Worm (Caenorhabditis elegans) whole organism, young adult: Measurements from ENCODE around the gene srh-209.

Experiments used
- C06A6.2 ChIP-seq: fragments of 200-800 bp; sonication (Bioruptor generic); conservative IDR thresholded peaks from 2 replicates; pipeline ENCODE4 v1.3.6; 2022; ENCODE audit warnings: missing genetic modification characterization, missing compliant biosample characterization
- C17E4.6 ChIP-seq: fragments of 200-800 bp; sonication (Bioruptor generic); IDR thresholded peaks from 2 replicates; pipeline ENCODE4 v1.3.6; 2022; ENCODE audit warnings: missing genetic modification reagents, missing genetic modification characterization, missing compliant biosample characterization
- F10E7.11 ChIP-seq: sonication (generic microtip); optimal IDR thresholded peaks from 2 replicates; lab custom pipeline; 2017; ENCODE audit warnings: mild to moderate bottlenecking, missing genetic modification characterization, moderate library complexity, missing compliant biosample characterization
- F23B12.7 ChIP-seq: sonication (generic microtip); optimal IDR thresholded peaks from 2 replicates; lab custom pipeline; 2017; ENCODE audit warnings: missing genetic modification characterization, mild to moderate bottlenecking, missing compliant biosample characterization, antibody characterized with exemption, moderate library complexity; ENCODE audit not compliant: insufficient read depth
- F49E8.2 ChIP-seq: sonication (generic microtip); optimal IDR thresholded peaks from 3 replicates; lab custom pipeline; 2017; ENCODE audit warnings: missing genetic modification characterization, mild to moderate bottlenecking, missing compliant biosample characterization, antibody characterized with exemption, moderate library complexity; ENCODE audit not compliant: insufficient read depth
- K11D2.4 ChIP-seq: fragments of 200-800 bp; sonication (Bioruptor generic); IDR thresholded peaks from 2 replicates; pipeline ENCODE4 v1.3.6; 2022; ENCODE audit warnings: missing genetic modification reagents, missing genetic modification characterization, missing compliant biosample characterization
- T26A5.8 ChIP-seq: sonication (generic microtip); optimal IDR thresholded peaks from 2 replicates; lab custom pipeline; 2016; ENCODE audit warnings: missing genetic modification characterization, missing compliant biosample characterization
- Y53F4B.3 ChIP-seq: fragments of 200-800 bp; sonication (Bioruptor generic); IDR thresholded peaks from 2 replicates; pipeline ENCODE4 v1.3.6; 2022; ENCODE audit warnings: missing genetic modification reagents, missing genetic modification characterization, missing compliant biosample characterization
- akir-1 ChIP-seq: fragments of 200-800 bp; sonication (Bioruptor generic); optimal IDR thresholded peaks from 2 replicates; lab custom pipeline; 2018; ENCODE audit warnings: mild to moderate bottlenecking, missing genetic modification characterization, moderate library complexity, missing compliant biosample characterization
- atf-7 ChIP-seq: sonication (generic microtip); optimal IDR thresholded peaks from 2 replicates; lab custom pipeline; 2017; ENCODE audit warnings: mild to moderate bottlenecking, missing genetic modification characterization, missing compliant biosample characterization
- athp-1 ChIP-seq: sonication (generic microtip); optimal IDR thresholded peaks from 2 replicates; lab custom pipeline; 2017; ENCODE audit warnings: mild to moderate bottlenecking, missing genetic modification characterization, missing compliant biosample characterization
- bed-1 ChIP-seq: fragments of 200-800 bp; sonication (Bioruptor generic); IDR thresholded peaks from 2 replicates; pipeline ENCODE4 v1.3.6; 2022; ENCODE audit warnings: missing genetic modification reagents, missing genetic modification characterization, missing compliant biosample characterization
- bed-2 ChIP-seq: fragments of 200-800 bp; sonication (Bioruptor generic); IDR thresholded peaks from 2 replicates; pipeline ENCODE4 v1.3.6; 2022; ENCODE audit warnings: missing genetic modification reagents, missing genetic modification characterization, missing compliant biosample characterization
- ccch-3 ChIP-seq: fragments of 200-800 bp; sonication (Bioruptor generic); optimal IDR thresholded peaks from 2 replicates; lab custom pipeline; 2018; ENCODE audit warnings: mild to moderate bottlenecking, missing genetic modification characterization, missing compliant biosample characterization
- ceh-58 ChIP-seq: fragments of 200-800 bp; sonication (Bioruptor generic); IDR thresholded peaks from 2 replicates; pipeline ENCODE4 v1.3.6; 2022; ENCODE audit warnings: missing genetic modification characterization, missing compliant biosample characterization
- die-1 ChIP-seq: sonication (generic microtip); optimal IDR thresholded peaks from 2 replicates; lab custom pipeline; 2016; ENCODE audit warnings: missing genotype, mild to moderate bottlenecking, missing genetic modification characterization, missing compliant biosample characterization
- dpff-1 ChIP-seq: sonication (generic microtip); optimal IDR thresholded peaks from 2 replicates; lab custom pipeline; 2017; ENCODE audit warnings: mild to moderate bottlenecking, missing genetic modification characterization, missing compliant biosample characterization
- dpl-1 ChIP-seq: fragments of 150-350 bp; optimal IDR thresholded peaks from 2 replicates; lab custom pipeline; 2014; ENCODE audit warnings: missing biosample characterization, missing genetic modification reagents, missing genetic modification characterization
- egl-18 ChIP-seq: fragments of 200-800 bp; sonication (Bioruptor generic); IDR thresholded peaks from 2 replicates; pipeline ENCODE4 v1.3.6; 2022; ENCODE audit warnings: missing genetic modification reagents, missing genetic modification characterization, missing compliant biosample characterization
- ekl-4 ChIP-seq: fragments of 200-800 bp; sonication (Bioruptor generic); IDR thresholded peaks from 2 replicates; pipeline ENCODE4 v1.3.6; 2022; ENCODE audit warnings: missing genetic modification reagents, missing genetic modification characterization, missing compliant biosample characterization
- him-1 ChIP-seq: sonication (generic microtip); optimal IDR thresholded peaks from 2 replicates; lab custom pipeline; 2016; ENCODE audit warnings: missing genotype, missing genetic modification reagents, missing genetic modification characterization, missing compliant biosample characterization
- hrde-1 ChIP-seq: sonication (generic microtip); optimal IDR thresholded peaks from 2 replicates; lab custom pipeline; 2016; ENCODE audit warnings: missing genetic modification characterization, mild to moderate bottlenecking, missing compliant biosample characterization, moderate library complexity, missing genotype, missing genetic modification reagents, borderline replicate concordance
- lag-1 ChIP-seq: fragments of 200-800 bp; sonication (Bioruptor generic); IDR thresholded peaks from 2 replicates; pipeline ENCODE4 v1.3.6; 2022; ENCODE audit warnings: missing genetic modification reagents, missing genetic modification characterization, missing compliant biosample characterization
- let-526 ChIP-seq: fragments of 200-800 bp; sonication (Bioruptor generic); IDR thresholded peaks from 2 replicates; pipeline ENCODE4 v1.3.6; 2022; ENCODE audit warnings: missing genetic modification reagents, missing genetic modification characterization, missing compliant biosample characterization
- let-607 ChIP-seq, 2 experiments: fragments of 200-800 bp in 1 of 2; sonication (Bioruptor generic) in 1 of 2; sonication (generic microtip) in 1 of 2; optimal IDR thresholded peaks; 2 replicates each; lab custom pipeline; 2016 to 2018; ENCODE audit warnings: mild to moderate bottlenecking in 2 of 2, missing compliant biosample characterization in 2 of 2, missing genetic modification characterization in 2 of 2, moderate library complexity in 2 of 2, missing genotype in 1 of 2
- lir-1 ChIP-seq: fragments of 200-800 bp; sonication (Bioruptor generic); conservative IDR thresholded peaks from 2 replicates; pipeline ENCODE4 v1.3.6; 2022; ENCODE audit warnings: missing genetic modification reagents, missing genetic modification characterization, missing compliant biosample characterization
- madf-10 ChIP-seq: sonication (generic microtip); optimal IDR thresholded peaks from 2 replicates; lab custom pipeline; 2016; ENCODE audit warnings: mild to moderate bottlenecking, missing genetic modification characterization, missing compliant biosample characterization
- nfya-1 ChIP-seq: sonication (generic microtip); optimal IDR thresholded peaks from 2 replicates; lab custom pipeline; 2017; ENCODE audit warnings: antibody characterized with exemption, missing compliant biosample characterization, missing genetic modification characterization, borderline replicate concordance; ENCODE audit not compliant: insufficient read depth
- nhr-27 ChIP-seq: fragments of 200-800 bp; sonication (Bioruptor generic); optimal IDR thresholded peaks from 2 replicates; lab custom pipeline; 2018; ENCODE audit warnings: mild to moderate bottlenecking, missing genetic modification characterization, moderate library complexity, missing compliant biosample characterization
- nhr-90 ChIP-seq: sonication (generic microtip); optimal IDR thresholded peaks from 2 replicates; lab custom pipeline; 2016; ENCODE audit warnings: missing genotype, mild to moderate bottlenecking, missing genetic modification characterization, missing compliant biosample characterization
- pbrm-1 ChIP-seq: fragments of 200-800 bp; sonication (Bioruptor generic); IDR thresholded peaks from 2 replicates; pipeline ENCODE4 v1.3.6; 2022; ENCODE audit warnings: missing genetic modification reagents, missing genetic modification characterization, missing compliant biosample characterization
- rcor-1 ChIP-seq: fragments of 200-800 bp; sonication (Bioruptor generic); IDR thresholded peaks from 2 replicates; pipeline ENCODE4 v1.3.6; 2022; ENCODE audit warnings: missing genetic modification reagents, missing genetic modification characterization, missing compliant biosample characterization
- rpc-1 ChIP-seq, 2 experiments: fragments of 150-350 bp in 1 of 2; sonication (generic microtip) in 1 of 2; optimal IDR thresholded peaks; 2 replicates each; lab custom pipeline; 2014 to 2018; ENCODE audit warnings: missing biosample characterization in 1 of 2, missing genetic modification characterization in 1 of 2, missing genetic modification reagents in 1 of 2, missing genotype in 1 of 2
- sea-2 ChIP-seq: fragments of 200-800 bp; sonication (Bioruptor generic); IDR thresholded peaks from 2 replicates; pipeline ENCODE4 v1.3.6; 2022; ENCODE audit warnings: missing genetic modification characterization, missing compliant biosample characterization
- snpc-1.3 ChIP-seq: sonication (generic microtip); optimal IDR thresholded peaks from 2 replicates; lab custom pipeline; 2017; ENCODE audit warnings: missing genetic modification characterization, mild to moderate bottlenecking, missing compliant biosample characterization, antibody characterized with exemption, moderate library complexity, missing genotype, missing genetic modification reagents; ENCODE audit not compliant: insufficient read depth
- tbx-9 ChIP-seq: sonication (generic microtip); optimal IDR thresholded peaks from 2 replicates; lab custom pipeline; 2016; ENCODE audit warnings: borderline replicate concordance, missing genetic modification characterization, inconsistent platforms, missing compliant biosample characterization
- unc-62 ChIP-seq: fragments of 150-350 bp; optimal IDR thresholded peaks from 2 replicates; lab custom pipeline; 2014; ENCODE audit warnings: missing biosample characterization, missing genetic modification reagents, missing genetic modification characterization
- zfh-2 ChIP-seq: fragments of 200-800 bp; sonication (Bioruptor generic); conservative IDR thresholded peaks from 2 replicates; pipeline ENCODE4 v1.3.6; 2022; ENCODE audit warnings: missing genetic modification reagents, missing genetic modification characterization, missing compliant biosample characterization
- ztf-18 ChIP-seq: sonication (generic microtip); optimal IDR thresholded peaks from 2 replicates; lab custom pipeline; 2016; ENCODE audit warnings: missing genotype, mild to moderate bottlenecking, missing genetic modification characterization, missing compliant biosample characterization
- ztf-28 ChIP-seq: fragments of 200-800 bp; sonication (Bioruptor generic); IDR thresholded peaks from 2 replicates; pipeline ENCODE4 v1.3.6; 2022; ENCODE audit warnings: missing genetic modification reagents, missing genetic modification characterization, missing compliant biosample characterization
- ztf-3 ChIP-seq: fragments of 200-800 bp; sonication (Bioruptor generic); optimal IDR thresholded peaks from 2 replicates; lab custom pipeline; 2018; ENCODE audit warnings: mild to moderate bottlenecking, missing genetic modification characterization, missing compliant biosample characterization

The srh-209 gene

DNA sequence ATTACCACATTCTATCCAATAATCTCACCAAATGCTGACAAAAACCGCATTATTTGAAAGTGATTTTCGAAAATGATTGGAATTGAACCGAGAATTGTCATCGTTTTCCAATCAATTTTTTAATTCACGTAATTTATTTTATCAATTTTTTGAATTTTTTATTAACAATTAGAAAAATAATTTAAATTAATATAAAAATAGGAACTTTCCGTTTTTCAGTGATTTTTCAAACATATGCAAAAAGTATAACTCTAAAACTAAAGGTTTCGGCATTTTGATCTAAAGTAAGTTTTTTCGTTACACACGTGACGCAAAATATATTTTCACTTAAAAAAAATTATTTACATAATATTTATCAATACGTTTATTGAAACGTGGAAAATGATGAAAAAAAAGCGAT is 10.5 kb downstream of the srh-209 start, which contains the start of gene Y51A2B.6:
TSS of gene Y51A2B.6 (minus strand) at position 101 of the 400 bp plus-strand sequence.
- TF ChIP-seq ekl-4 (GFP tag; lab: Robert Waterston, UW) = no peak

DNA sequence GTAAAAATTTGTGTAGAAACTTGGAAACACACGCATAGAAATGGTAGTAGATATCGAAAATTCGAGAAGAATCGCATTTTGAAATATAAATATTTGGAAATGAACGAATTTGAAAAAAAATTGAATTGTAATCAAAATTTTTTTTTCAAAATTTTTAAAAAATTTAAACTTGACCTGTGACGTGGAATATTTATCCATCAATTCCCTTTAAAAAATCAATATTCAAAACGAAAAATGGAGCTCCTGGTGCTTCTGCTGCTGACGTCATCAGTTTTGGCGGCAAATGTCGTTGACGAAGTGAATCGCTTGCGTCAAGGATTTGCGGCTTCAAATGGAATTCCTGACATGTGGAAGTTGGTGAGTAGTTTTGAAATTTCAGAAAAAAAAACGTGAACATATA is 15.6 kb downstream of the srh-209 start, which contains the start of the genes Y51A2B.4 and Y51A2B.5:
TSS of gene Y51A2B.4 (minus strand) at position 101 of the 400 bp plus-strand sequence.
TSS of gene Y51A2B.5 (plus strand) at position 232 of the 400 bp plus-strand sequence.
- TF ChIP-seq K11D2.4 (GFP tag; lab: Robert Waterston, UW) (no peak), athp-1 (tag; lab: Kevin White, UChicago) (no peak), C06A6.2 (GFP tag; lab: Robert Waterston, UW) (no peak), dpl-1 (GFP tag; lab: Kevin White, UChicago) (no peak), rpc-1 (optimal IDR thresholded peaks at IDR 0.05; lab: Kevin White, UChicago) (no peak), rpc-1 (tag; optimal IDR thresholded peaks at IDR 0.05; lab: Kevin White, UChicago) (no peak), lir-1 (GFP tag; lab: Robert Waterston, UW) (no peak), rcor-1 (GFP tag; lab: Robert Waterston, UW) (no peak), F49E8.2 (no peak), ztf-28 (GFP tag; lab: Robert Waterston, UW) (no peak), ztf-18 (tag; lab: Kevin White, UChicago) (no peak), F23B12.7 (tag; lab: Kevin White, UChicago) (no peak), nhr-27 (tag; lab: Kevin White, UChicago) (no peak), F10E7.11 (tag; lab: Kevin White, UChicago) (no peak), zfh-2 (GFP tag; lab: Robert Waterston, UW) (no peak), sea-2 (GFP tag; lab: Robert Waterston, UW) (no peak), let-607 (tag; optimal IDR thresholded peaks at IDR 0.05; lab: Kevin White, UChicago) (no peak), lag-1 (GFP tag; lab: Robert Waterston, UW) (no peak), pbrm-1 (GFP tag; lab: Robert Waterston, UW) (no peak), hrde-1 (tag; lab: Kevin White, UChicago) (no peak), dpff-1 (tag; lab: Kevin White, UChicago) (no peak)

- TF ChIP-seq F49E8.2 = no peak
- no peak for TF ChIP-seq snpc-1.3 (tag; lab: Kevin White, UChicago)
- no peak for TF ChIP-seq F10E7.11 (tag; lab: Kevin White, UChicago)
- no peak for TF ChIP-seq ccch-3 (GFP tag; lab: Kevin White, UChicago)
- no peak for TF ChIP-seq rcor-1 (GFP tag; lab: Robert Waterston, UW)
- TF ChIP-seq unc-62 (GFP tag; lab: Kevin White, UChicago) = no peak
- no peak for TF ChIP-seq C17E4.6 (GFP tag; lab: Robert Waterston, UW)
- no peak for TF ChIP-seq die-1 (tag; lab: Kevin White, UChicago)
- TF ChIP-seq tbx-9 (tag; lab: Kevin White, UChicago) = no peak
- TF ChIP-seq nhr-90 (tag; lab: Kevin White, UChicago) = no peak
- TF ChIP-seq, all 124 proteins: peak for 0
Observed at ce11 chrV:18382590-18382989, 22.1 kb downstream of the srh-209 start, which contains the start of gene nhr-288. Gene nhr-288 (minus strand): TSS chrV:18382690.

DNA sequence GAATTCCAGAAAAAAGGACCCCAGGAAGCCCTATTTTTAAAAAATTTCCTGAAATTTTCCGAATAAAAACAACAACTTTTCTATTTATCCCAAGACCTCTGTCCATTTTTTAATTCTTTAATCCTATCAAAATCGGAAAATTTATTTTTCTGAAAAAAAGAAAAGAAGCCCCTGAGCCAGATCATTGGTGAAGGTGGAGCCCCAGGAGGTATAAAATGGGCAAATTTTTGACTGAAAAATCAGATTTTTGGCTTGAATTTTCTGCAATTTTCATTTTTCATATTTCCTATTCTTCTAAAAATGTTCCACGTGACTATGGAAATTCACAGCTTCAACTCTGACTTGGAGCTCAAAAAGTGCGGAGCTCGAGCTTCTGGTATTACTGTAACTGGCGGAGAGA is 25.8 kb downstream of the srh-209 start, which contains the start of gene Y51A2B.8:
TSS of gene Y51A2B.8 (plus strand) at position 301 of the 400 bp plus-strand sequence.
- TF ChIP-seq him-1 (tag; lab: Kevin White, UChicago) (no peak), atf-7 (tag; lab: Kevin White, UChicago) (no peak), ztf-3 (no peak), lir-1 (GFP tag; lab: Robert Waterston, UW) (no peak), nhr-90 (tag; lab: Kevin White, UChicago) (no peak), ceh-58 (GFP tag; lab: Robert Waterston, UW) (no peak), nfya-1 (tag; lab: Kevin White, UChicago) (no peak), snpc-1.3 (tag; lab: Kevin White, UChicago) (no peak), madf-10 (tag; lab: Kevin White, UChicago) (no peak), akir-1 (GFP tag; lab: Kevin White, UChicago) (no peak), bed-2 (no peak), T26A5.8 (no peak), Y53F4B.3 (GFP tag; lab: Robert Waterston, UW) (no peak), let-526 (GFP tag; lab: Robert Waterston, UW) (no peak), C17E4.6 (GFP tag; lab: Robert Waterston, UW) (no peak), bed-1 (GFP tag; lab: Robert Waterston, UW) (no peak), egl-18 (no peak), hrde-1 (tag; lab: Kevin White, UChicago) (no peak), lag-1 (GFP tag; lab: Robert Waterston, UW) (no peak)
